Fruit fly (Drosophila melanogaster): ENCODE results near the gene CG44198.

The CG44198 gene

dm6 chr2L:13082177-13082576, 36.8 kb downstream of the CG44198 start (continued):
- TF ChIP-seq lilli (GFP tag; optimal IDR thresholded peaks at IDR 0.05) (no peak), unpg (GFP tag; optimal IDR thresholded peaks at IDR 0.05) (peak; percentile 8), ap (GFP tag; IDR thresholded peaks at IDR 0.05) (no peak), da (GFP tag; optimal IDR thresholded peaks at IDR 0.05) (no peak), sim (GFP tag; IDR thresholded peaks at IDR 0.05) (no peak), Bteb2 (GFP tag; optimal IDR thresholded peaks at IDR 0.05) (peak; percentile 14), CG2889 (GFP tag; IDR thresholded peaks at IDR 0.05) (no peak), slbo (GFP tag; IDR thresholded peaks at IDR 0.05) (no peak), CG8359 (GFP tag; optimal IDR thresholded peaks at IDR 0.05; ENCODE audit: borderline replicate concordance) (no peak), rib (GFP tag; IDR thresholded peaks at IDR 0.05) (no peak), CG4282 (GFP tag; optimal IDR thresholded peaks at IDR 0.05) (no peak), CG15514 (GFP tag; optimal IDR thresholded peaks at IDR 0.05) (peak; percentile 47), gcm (GFP tag; optimal IDR thresholded peaks at IDR 0.05) (no peak), Dfd (GFP tag; optimal IDR thresholded peaks at IDR 0.05) (no peak), mld (GFP tag; IDR thresholded peaks at IDR 0.05; ENCODE audit: partially characterized antibody) (no peak), Trl (optimal IDR thresholded peaks at IDR 0.05) (no peak), Trl (GFP tag; optimal IDR thresholded peaks at IDR 0.05) (peak; percentile 17), sens-2 (GFP tag; IDR thresholded peaks at IDR 0.05) (no peak), CG11093 (GFP tag; IDR thresholded peaks at IDR 0.05) (no peak), HLH54F (GFP tag; optimal IDR thresholded peaks at IDR 0.05) (no peak), prd (optimal IDR thresholded peaks at IDR 0.05) (no peak), prd (GFP tag; IDR thresholded peaks at IDR 0.05) (no peak), Mrtf (GFP tag; IDR thresholded peaks at IDR 0.05) (no peak), otp (GFP tag; IDR thresholded peaks at IDR 0.05) (no peak), Oli (tag; optimal IDR thresholded peaks at IDR 0.05) (no peak), Meics (GFP tag; optimal IDR thresholded peaks at IDR 0.05) (peak; percentile 41), ranshi (GFP tag; IDR thresholded peaks at IDR 0.05) (no peak), CG33557 (GFP tag; optimal IDR thresholded peaks at IDR 0.05) (no peak), Dbx (GFP tag; IDR thresholded peaks at IDR 0.05) (0 out of 3 replicates have a peak, but pooled peaks have one; percentile 27), emc (GFP tag; optimal IDR thresholded peaks at IDR 0.05) (no peak), Blimp-1 (GFP tag; optimal IDR thresholded peaks at IDR 0.05) (peak; percentile 25), bowl (GFP tag; IDR thresholded peaks at IDR 0.05) (no peak), Gsc (GFP tag; IDR thresholded peaks at IDR 0.05) (no peak), gfzf (GFP tag; optimal IDR thresholded peaks at IDR 0.05) (no peak), insv (GFP tag; optimal IDR thresholded peaks at IDR 0.05) (no peak), eve (GFP tag; optimal IDR thresholded peaks at IDR 0.05) (no peak), bigmax (GFP tag; optimal IDR thresholded peaks at IDR 0.05) (no peak), B-H2 (GFP tag; optimal IDR thresholded peaks at IDR 0.05) (no peak), hb (GFP tag; IDR thresholded peaks at IDR 0.05; ENCODE audit: partially characterized antibody) (no peak), CG1792 (GFP tag; optimal IDR thresholded peaks at IDR 0.05) (no peak), CG17802 (tag; optimal IDR thresholded peaks at IDR 0.05) (no peak), croc (GFP tag; conservative IDR thresholded peaks at IDR 0.05) (no peak), Dref (GFP tag; IDR thresholded peaks at IDR 0.05) (no peak), CG17612 (GFP tag; IDR thresholded peaks at IDR 0.05) (no peak), CG12769 (tag; optimal IDR thresholded peaks at IDR 0.05) (no peak), lab (GFP tag; optimal IDR thresholded peaks at IDR 0.05) (peak; percentile 67), HmgD (GFP tag; optimal IDR thresholded peaks at IDR 0.05) (no peak), E2f1 (GFP tag; IDR thresholded peaks at IDR 0.05) (no peak), pzg (GFP tag; optimal IDR thresholded peaks at IDR 0.05) (no peak), odd (GFP tag; optimal IDR thresholded peaks at IDR 0.05) (peak; percentile 6), esg (GFP tag; conservative IDR thresholded peaks at IDR 0.05) (no peak), kni (GFP tag; optimal IDR thresholded peaks at IDR 0.05) (no peak), Elba2 (GFP tag; optimal IDR thresholded peaks at IDR 0.05) (no peak)
